Fruit fly (Drosophila melanogaster) whole organism, embryonic: ENCODE measurements around the gene CG14286.

Experiments used
- Blimp-1 ChIP-seq: fragments of 200-800 bp; sonication (Bioruptor generic); optimal IDR thresholded peaks from 3 replicates; lab custom pipeline; 2018; ENCODE audit warnings: missing biosample characterization, missing genetic modification characterization, mild to moderate bottlenecking, moderate library complexity, missing genetic modification reagents
- BtbVII ChIP-seq: fragments of 200-800 bp; sonication (Bioruptor generic); optimal IDR thresholded peaks from 3 replicates; lab custom pipeline; 2017; ENCODE audit warnings: missing biosample characterization, mild to moderate bottlenecking, missing genetic modification characterization
- CG10431 ChIP-seq: fragments of 200-800 bp; sonication (Bioruptor generic); optimal IDR thresholded peaks from 3 replicates; lab custom pipeline; 2018; ENCODE audit warnings: missing biosample characterization, mild to moderate bottlenecking, missing genetic modification characterization
- CG10959 ChIP-seq: fragments of 200-800 bp; sonication (Bioruptor generic); IDR thresholded peaks from 2 replicates; pipeline ENCODE4 v1.3.6; 2022; ENCODE audit warnings: missing biosample characterization, missing genetic modification characterization
- CG11247 ChIP-seq: fragments of 200-800 bp; sonication (Bioruptor generic); IDR thresholded peaks from 2 replicates; pipeline ENCODE4 v1.3.6; 2022; ENCODE audit warnings: missing biosample characterization, missing genetic modification characterization
- CG14710 ChIP-seq: fragments of 200-800 bp; sonication (Bioruptor generic); optimal IDR thresholded peaks from 3 replicates; lab custom pipeline; 2019; ENCODE audit warnings: missing biosample characterization, mild to moderate bottlenecking, missing genetic modification characterization, moderate library complexity
- CG16813 ChIP-seq: fragments of 200-800 bp; sonication (Bioruptor generic); IDR thresholded peaks from 3 replicates; pipeline ENCODE4 v1.3.6; 2022; ENCODE audit warnings: missing biosample characterization, missing genetic modification characterization; ENCODE audit not compliant: partially characterized antibody
- CG17568 ChIP-seq: fragments of 200-800 bp; sonication (Bioruptor generic); optimal IDR thresholded peaks from 2 replicates; lab custom pipeline; 2018; ENCODE audit warnings: missing biosample characterization, mild to moderate bottlenecking, missing genetic modification characterization, moderate library complexity
- CG18619 ChIP-seq: fragments of 200-800 bp; sonication (Bioruptor generic); optimal IDR thresholded peaks from 3 replicates; lab custom pipeline; 2017; ENCODE audit warnings: missing biosample characterization, mild to moderate bottlenecking, missing genetic modification characterization
- CG2116 ChIP-seq: fragments of 200-800 bp; sonication (Bioruptor generic); optimal IDR thresholded peaks from 3 replicates; lab custom pipeline; 2018; ENCODE audit warnings: missing biosample characterization, mild to moderate bottlenecking, missing genetic modification characterization
- CG3065 ChIP-seq: fragments of 200-800 bp; sonication (Bioruptor generic); optimal IDR thresholded peaks from 2 replicates; lab custom pipeline; 2016; ENCODE audit warnings: missing biosample characterization, missing genetic modification characterization
- CG32767 ChIP-seq: fragments of 200-800 bp; sonication (Bioruptor generic); IDR thresholded peaks from 2 replicates; pipeline ENCODE4 v1.3.6; 2022; ENCODE audit warnings: missing biosample characterization, missing genetic modification characterization
- CG3726 ChIP-seq: fragments of 200-800 bp; sonication (Bioruptor generic); IDR thresholded peaks from 3 replicates; pipeline ENCODE4, ENCODE4 v1.3.6; 2022; ENCODE audit warnings: missing biosample characterization, missing genetic modification characterization
- CG4404 ChIP-seq: fragments of 200-800 bp; sonication (Bioruptor generic); IDR thresholded peaks from 2 replicates; pipeline ENCODE4 v1.3.6; 2022; ENCODE audit warnings: missing biosample characterization, missing genetic modification characterization
- CG4820 ChIP-seq: fragments of 200-800 bp; sonication (Bioruptor generic); optimal IDR thresholded peaks from 3 replicates; lab custom pipeline; 2016; ENCODE audit warnings: missing biosample characterization, missing genetic modification characterization
- CG8944 ChIP-seq: fragments of 200-800 bp; sonication (Bioruptor generic); optimal IDR thresholded peaks from 3 replicates; lab custom pipeline; 2016; ENCODE audit warnings: missing biosample characterization, missing genetic modification characterization
- CG9437 ChIP-seq: fragments of 200-800 bp; sonication (Bioruptor generic); optimal IDR thresholded peaks from 2 replicates; lab custom pipeline; 2018; ENCODE audit warnings: missing biosample characterization, mild to moderate bottlenecking, missing genetic modification characterization
- Camta ChIP-seq: fragments of 200-800 bp; sonication (Bioruptor generic); optimal IDR thresholded peaks from 2 replicates; lab custom pipeline; 2016; ENCODE audit warnings: missing biosample characterization, missing genetic modification characterization
- D19A ChIP-seq: fragments of 200-800 bp; optimal IDR thresholded peaks from 3 replicates; lab custom pipeline; 2019; ENCODE audit warnings: missing biosample characterization, mild to moderate bottlenecking, missing genetic modification characterization, moderate library complexity
- Dad ChIP-seq: fragments of 200-800 bp; sonication (Bioruptor generic); optimal IDR thresholded peaks from 3 replicates; lab custom pipeline; 2016; ENCODE audit warnings: missing biosample characterization, missing genetic modification characterization
- Dfd ChIP-seq, 2 experiments: fragments of >200 bp; optimal IDR thresholded peaks; 2 replicates each; lab custom pipeline; 2017; ENCODE audit warnings: missing biosample characterization in 2 of 2, missing genetic modification characterization in 2 of 2
- Doc2 ChIP-seq: fragments of 200-800 bp; sonication (Bioruptor generic); IDR thresholded peaks from 2 replicates; pipeline ENCODE4 v1.3.6; 2022; ENCODE audit warnings: missing biosample characterization, missing genetic modification characterization
- Ets97D ChIP-seq: fragments of 200-800 bp; sonication (Bioruptor generic); optimal IDR thresholded peaks from 3 replicates; lab custom pipeline; 2016; ENCODE audit warnings: missing biosample characterization, missing genetic modification characterization
- Fer1 ChIP-seq: fragments of 200-800 bp; sonication (Bioruptor generic); optimal IDR thresholded peaks from 2 replicates; lab custom pipeline; 2017; ENCODE audit warnings: missing biosample characterization, mild to moderate bottlenecking, missing genetic modification characterization
- Lhr ChIP-seq: fragments of 200-800 bp; sonication (Bioruptor generic); optimal IDR thresholded peaks from 3 replicates; lab custom pipeline; 2017; ENCODE audit warnings: mild to moderate bottlenecking, missing biosample characterization, missing genetic modification reagents, missing genetic modification characterization
- Lim3 ChIP-seq: fragments of 200-800 bp; sonication (Bioruptor generic); IDR thresholded peaks from 2 replicates; pipeline ENCODE4 v1.3.6; 2022; ENCODE audit warnings: missing biosample characterization, missing genetic modification characterization
- MBD-R2 ChIP-seq: fragments of 200-800 bp; sonication (Bioruptor generic); IDR thresholded peaks from 2 replicates; pipeline ENCODE4 v1.3.6; 2022; ENCODE audit warnings: missing biosample characterization, missing genetic modification characterization
- NFAT ChIP-seq: fragments of 200-800 bp; sonication (Bioruptor generic); IDR thresholded peaks from 2 replicates; pipeline ENCODE4 v1.3.6; 2022; ENCODE audit warnings: missing biosample characterization, missing genetic modification characterization
- NfI ChIP-seq: fragments of 200-800 bp; sonication (Bioruptor generic); optimal IDR thresholded peaks from 3 replicates; lab custom pipeline; 2018; ENCODE audit warnings: missing biosample characterization, mild to moderate bottlenecking, missing genetic modification characterization, moderate library complexity
- Opbp ChIP-seq: fragments of 200-800 bp; sonication (Bioruptor generic); IDR thresholded peaks from 3 replicates; pipeline ENCODE4 v1.3.6; 2022; ENCODE audit warnings: missing biosample characterization, missing genetic modification characterization; ENCODE audit not compliant: partially characterized antibody
- Ptx1 ChIP-seq: fragments of 200-800 bp; sonication (Bioruptor generic); IDR thresholded peaks from 2 replicates; pipeline ENCODE4 v1.3.6; 2022; ENCODE audit warnings: missing biosample characterization, missing genetic modification characterization
- Side ChIP-seq: fragments of 200-800 bp; sonication (Bioruptor generic); optimal IDR thresholded peaks from 2 replicates; lab custom pipeline; 2016; ENCODE audit warnings: missing biosample characterization, missing genetic modification characterization
- Sox102F ChIP-seq: fragments of 200-800 bp; sonication (Bioruptor generic); optimal IDR thresholded peaks from 2 replicates; lab custom pipeline; 2018; ENCODE audit warnings: missing biosample characterization, mild to moderate bottlenecking, missing genetic modification characterization, moderate library complexity
- Stat92E ChIP-seq, 3 experiments: fragments of >200 bp in 2 of 3; fragments of 200-800 bp in 1 of 3; sonication (Bioruptor generic) in 1 of 3; optimal IDR thresholded peaks; 2 replicates each; lab custom pipeline; 2017 to 2019; ENCODE audit warnings: missing biosample characterization in 3 of 3, missing genetic modification characterization in 3 of 3, mild to moderate bottlenecking in 1 of 3, moderate library complexity in 1 of 3
- ab ChIP-seq: fragments of 200-800 bp; sonication (Bioruptor generic); optimal IDR thresholded peaks from 2 replicates; lab custom pipeline; 2016; ENCODE audit warnings: missing biosample characterization, missing genetic modification characterization
- amos ChIP-seq: fragments of 200-800 bp; sonication (Bioruptor generic); IDR thresholded peaks from 2 replicates; pipeline ENCODE4 v1.3.6; 2022; ENCODE audit warnings: missing biosample characterization, missing genetic modification characterization; ENCODE audit not compliant: partially characterized antibody
- bcd ChIP-seq: fragments of 200-800 bp; sonication (Bioruptor generic); optimal IDR thresholded peaks from 2 replicates; lab custom pipeline; 2017; ENCODE audit warnings: missing biosample characterization, mild to moderate bottlenecking, missing genetic modification characterization
- croc ChIP-seq: fragments of 200-800 bp; sonication (Bioruptor generic); conservative IDR thresholded peaks from 3 replicates; pipeline ENCODE4 v1.3.6; 2022; ENCODE audit warnings: missing biosample characterization, missing genetic modification characterization
- fd96Cb ChIP-seq: fragments of 200-800 bp; sonication (Bioruptor generic); optimal IDR thresholded peaks from 2 replicates; lab custom pipeline; 2018; ENCODE audit warnings: missing biosample characterization, mild to moderate bottlenecking, missing genetic modification characterization, moderate library complexity
- gce ChIP-seq: fragments of 200-800 bp; sonication (Bioruptor generic); IDR thresholded peaks from 3 replicates; pipeline ENCODE4 v1.3.6; 2022; ENCODE audit warnings: missing biosample characterization, missing genetic modification characterization
- gcm2 ChIP-seq: fragments of 200-800 bp; sonication (Bioruptor generic); optimal IDR thresholded peaks from 2 replicates; lab custom pipeline; 2016; ENCODE audit warnings: missing biosample characterization, missing genetic modification characterization
- kah ChIP-seq: fragments of 200-800 bp; sonication (Bioruptor generic); optimal IDR thresholded peaks from 2 replicates; lab custom pipeline; 2018; ENCODE audit warnings: missing biosample characterization, mild to moderate bottlenecking, missing genetic modification characterization
- otp ChIP-seq: fragments of 200-800 bp; sonication (Bioruptor generic); IDR thresholded peaks from 3 replicates; pipeline ENCODE4, ENCODE4 v1.3.6; 2022; ENCODE audit warnings: missing biosample characterization, missing genetic modification characterization
- ranshi ChIP-seq: fragments of 200-800 bp; sonication (Bioruptor generic); IDR thresholded peaks from 2 replicates; pipeline ENCODE4 v1.3.6; 2022; ENCODE audit warnings: missing biosample characterization, missing genetic modification characterization
- stc ChIP-seq: fragments of 200-800 bp; sonication (Bioruptor generic); IDR thresholded peaks from 2 replicates; pipeline ENCODE4 v1.3.6; 2022; ENCODE audit warnings: missing biosample characterization, missing genetic modification characterization
- toy ChIP-seq: fragments of 200-800 bp; sonication (Bioruptor generic); IDR thresholded peaks from 2 replicates; pipeline ENCODE4 v1.3.6; 2022; ENCODE audit warnings: missing biosample characterization, missing genetic modification characterization
- vfl ChIP-seq: fragments of 200-800 bp; sonication (Bioruptor generic); optimal IDR thresholded peaks from 2 replicates; lab custom pipeline; 2016; ENCODE audit warnings: missing biosample characterization, missing genetic modification characterization

Gene CG14286

dm6 chr3R:18993159-18993558 lies 30.7 kb upstream of the CG14286 start (continued):
- TF ChIP-seq Opbp (0 out of 3 replicates have a peak, but pooled peaks have one; percentile 14), Blimp-1 (GFP tag; lab: Kevin White, UChicago) (peak; percentile 53)

dm6 chr3R:18995556-18996272 lies 28.2 kb upstream of the CG14286 start:
- TF ChIP-seq CG16813 (GFP tag; lab: Robert Waterston, UW) (no peak), ab (GFP tag; lab: Kevin White, UChicago) (no peak), Sox102F (GFP tag; lab: Kevin White, UChicago) (peak; percentile 94), ranshi (GFP tag; lab: Robert Waterston, UW) (peak; percentile 79; the same call in 1 of the 2 replicates), Ptx1 (GFP tag; lab: Robert Waterston, UW) (peak; percentile 82), CG14710 (tag; lab: Kevin White, UChicago) (peak; percentile 80), kah (GFP tag; lab: Kevin White, UChicago) (peak; percentile 69), CG17568 (peak; percentile 27), gce (GFP tag; lab: Robert Waterston, UW) (peak; percentile 65; the same call in 1 of the 3 replicates), Doc2 (GFP tag; lab: Robert Waterston, UW) (no peak), CG10431 (peak; percentile 58), CG3065 (GFP tag; lab: Kevin White, UChicago) (peak; percentile 22), CG8944 (peak; percentile 53), Lhr (GFP tag; lab: Kevin White, UChicago) (peak; percentile 68), bcd (GFP tag; lab: Kevin White, UChicago) (peak; percentile 74), stc (GFP tag; lab: Robert Waterston, UW) (peak; percentile 85), vfl (GFP tag; lab: Kevin White, UChicago) (no peak), Dad (peak; percentile 45), NFAT (GFP tag; lab: Robert Waterston, UW) (no peak), amos (GFP tag; lab: Robert Waterston, UW) (no peak), fd96Cb (tag; lab: Kevin White, UChicago) (peak; percentile 87), CG3726 (GFP tag; lab: Robert Waterston, UW) (peak; percentile 60; the same call in 1 of the 3 replicates), MBD-R2 (GFP tag; lab: Robert Waterston, UW) (peak; percentile 29; the same call in 1 of the 2 replicates), Camta (GFP tag; lab: Kevin White, UChicago) (peak; percentile 76), Fer1 (GFP tag; lab: Kevin White, UChicago) (peak; percentile 47), CG32767 (GFP tag; lab: Robert Waterston, UW) (peak; percentile 75), CG4820 (GFP tag; lab: Kevin White, UChicago) (peak; percentile 85), NfI (peak; percentile 52), D19A (tag; lab: Kevin White, UChicago) (peak; percentile 77), Dfd (GFP tag; optimal IDR thresholded peaks at IDR 0.05; lab: Kevin White, UChicago) (no peak), BtbVII (GFP tag; lab: Kevin White, UChicago) (peak; percentile 62), CG2116 (peak; percentile 41), Lim3 (peak; percentile 41; the same call in 1 of the 2 replicates), croc (GFP tag; lab: Robert Waterston, UW) (peak; percentile 76), CG4404 (GFP tag; lab: Robert Waterston, UW) (peak; percentile 56; the same call in 1 of the 2 replicates), gcm2 (GFP tag; lab: Kevin White, UChicago) (peak; percentile 20), Side (peak; percentile 28), CG10959 (peak; percentile 60; the same call in 1 of the 2 replicates), Stat92E (GFP tag; optimal IDR thresholded peaks at IDR 0.05; lab: Kevin White, UChicago) (no peak), CG11247 (GFP tag; lab: Robert Waterston, UW) (no peak), CG9437 (peak; percentile 67), Ets97D (GFP tag; lab: Kevin White, UChicago) (peak; percentile 6), otp (GFP tag; lab: Robert Waterston, UW) (peak; percentile 85), CG18619 (GFP tag; lab: Kevin White, UChicago) (peak; percentile 58), toy (GFP tag; lab: Robert Waterston, UW) (no peak)
